Worm (Caenorhabditis elegans) whole organism, young adult: ENCODE results near the gene oac-38.

Source experiments
- B0035.1 ChIP-seq: sonication (generic microtip); optimal IDR thresholded peaks from 2 replicates; lab custom pipeline; 2016; ENCODE audit warnings: missing genetic modification characterization, mild to moderate bottlenecking, missing compliant biosample characterization, missing genotype, missing genetic modification reagents
- ama-1 ChIP-seq, 3 experiments: fragments of 150-350 bp in 1 of 3; sonication (generic microtip) in 2 of 3; optimal IDR thresholded peaks; 2 replicates each; lab custom pipeline; 2014 to 2018; ENCODE audit warnings: missing biosample characterization in 2 of 3, missing genetic modification characterization in 2 of 3, missing genetic modification reagents in 2 of 3
- dpff-1 ChIP-seq: sonication (generic microtip); optimal IDR thresholded peaks from 2 replicates; lab custom pipeline; 2017; ENCODE audit warnings: mild to moderate bottlenecking, missing genetic modification characterization, missing compliant biosample characterization
- lin-35 ChIP-seq, 3 experiments: fragments of 150-350 bp in 2 of 3; sonication (generic microtip) in 1 of 3; optimal IDR thresholded peaks; 2 replicates each; lab custom pipeline; 2014 to 2018; ENCODE audit warnings: missing biosample characterization in 3 of 3, missing genetic modification characterization in 3 of 3, missing genetic modification reagents in 3 of 3
- ztf-3 ChIP-seq: fragments of 200-800 bp; sonication (Bioruptor generic); optimal IDR thresholded peaks from 2 replicates; lab custom pipeline; 2018; ENCODE audit warnings: mild to moderate bottlenecking, missing genetic modification characterization, missing compliant biosample characterization

ce11 chrIV:14106274-14106673 is 46.9 kb downstream of the oac-38 start, which contains the start of gene ins-34:
- TF ChIP-seq ztf-3 (GFP tag; lab: Kevin White, UChicago) (no peak), dpff-1 (no peak), B0035.1 (no peak), lin-35 (GFP tag; optimal IDR thresholded peaks at IDR 0.05; lab: Kevin White, UChicago) (no peak), ama-1 (optimal IDR thresholded peaks at IDR 0.05; lab: Kevin White, UChicago) (no peak), ama-1 (GFP tag; optimal IDR thresholded peaks at IDR 0.05; lab: Kevin White, UChicago) (no peak)
